Worm (Caenorhabditis elegans): ENCODE data around the gene sra-26.

Gene sra-26

ce11 chrII:6683663-6684285, 32.2 kb upstream of the sra-26 start, which contains the start of gene gyf-1 (continued):
- TF ChIP-seq unc-55 (GFP tag; optimal IDR thresholded peaks at IDR 0.05) = peak; percentile 43
- no peak for TF ChIP-seq nhr-21 (tag; optimal IDR thresholded peaks at IDR 0.05)
- no peak for TF ChIP-seq ztf-1 (GFP tag; conservative IDR thresholded peaks at IDR 0.05)
- TF ChIP-seq lin-13 (GFP tag; optimal IDR thresholded peaks at IDR 0.05) = no peak
- TF ChIP-seq ztf-11 (tag; optimal IDR thresholded peaks at IDR 0.05) = no peak
- peak; percentile 34 for TF ChIP-seq F13H6.1 (tag; optimal IDR thresholded peaks at IDR 0.05)
- no peak for TF ChIP-seq elt-1 (tag; optimal IDR thresholded peaks at IDR 0.05)
- TF ChIP-seq sma-3 (GFP tag; optimal IDR thresholded peaks at IDR 0.05) = no peak
- no peak for TF ChIP-seq ZK546.5 (tag; optimal IDR thresholded peaks at IDR 0.05)
- no peak for TF ChIP-seq sma-9 (GFP tag; optimal IDR thresholded peaks at IDR 0.05)
- TF ChIP-seq sma-9 (tag; optimal IDR thresholded peaks at IDR 0.05) = no peak
- no peak for TF ChIP-seq mab-5 (tag; optimal IDR thresholded peaks at IDR 0.05)
- TF ChIP-seq dmd-4 (tag; optimal IDR thresholded peaks at IDR 0.05) = no peak
- TF ChIP-seq alr-1 (tag; optimal IDR thresholded peaks at IDR 0.05) = no peak
- no peak for TF ChIP-seq nhr-23 (tag; optimal IDR thresholded peaks at IDR 0.05)
- TF ChIP-seq snpc-4 (tag; optimal IDR thresholded peaks at IDR 0.05) = peak; percentile 21
- TF ChIP-seq crh-2 (tag; optimal IDR thresholded peaks at IDR 0.05) = peak; percentile 61
- no peak for TF ChIP-seq nhr-12 (tag; optimal IDR thresholded peaks at IDR 0.05)
- TF ChIP-seq nhr-237 (tag; optimal IDR thresholded peaks at IDR 0.05) = no peak
- TF ChIP-seq nhr-129 (tag; optimal IDR thresholded peaks at IDR 0.05) = peak; percentile 31
- no peak for TF ChIP-seq blmp-1 (tag; optimal IDR thresholded peaks at IDR 0.05; ENCODE audit: insufficient read depth)
- TF ChIP-seq mbf-1 (tag; optimal IDR thresholded peaks at IDR 0.05) = no peak

DNA sequence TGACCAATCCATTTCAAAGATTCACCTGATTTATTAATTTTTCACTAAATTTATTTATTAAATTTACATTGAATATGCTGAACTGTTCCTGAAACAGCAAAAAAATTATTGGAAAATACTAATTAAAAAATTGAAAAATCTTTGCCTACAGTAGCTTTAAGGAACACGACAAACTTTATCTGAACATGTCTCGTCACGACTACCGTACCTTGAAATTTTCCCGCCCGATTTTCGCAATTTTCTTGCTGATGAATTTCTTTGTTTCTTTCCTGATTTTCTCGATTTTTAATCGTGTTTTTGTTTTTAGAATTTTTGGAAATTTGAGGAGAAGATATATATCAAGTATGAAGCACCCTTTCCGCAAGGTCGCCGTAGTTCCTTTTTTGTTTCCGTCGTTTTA, 31.3 kb upstream of the sra-26 start:
- TF ChIP-seq nhr-77 (tag; optimal IDR thresholded peaks at IDR 0.05) = no peak
- TF ChIP-seq lin-39 (tag; optimal IDR thresholded peaks at IDR 0.05) = no peak
- TF ChIP-seq gmeb-1 (tag; optimal IDR thresholded peaks at IDR 0.05) = no peak
- TF ChIP-seq mbf-1 (tag; optimal IDR thresholded peaks at IDR 0.05) = no peak
- TF ChIP-seq C34F6.9 (tag; optimal IDR thresholded peaks at IDR 0.05) = no peak
- TF ChIP-seq unc-55 (GFP tag; optimal IDR thresholded peaks at IDR 0.05) = no peak
- TF ChIP-seq nhr-21 (tag; optimal IDR thresholded peaks at IDR 0.05) = no peak
- no peak for TF ChIP-seq snpc-4 (tag; optimal IDR thresholded peaks at IDR 0.05)
- no peak for TF ChIP-seq unc-39 (tag; optimal IDR thresholded peaks at IDR 0.05)
- no peak for TF ChIP-seq lin-13 (GFP tag; optimal IDR thresholded peaks at IDR 0.05)
- TF ChIP-seq nhr-6 (tag; optimal IDR thresholded peaks at IDR 0.05) = no peak
- no peak for TF ChIP-seq nhr-237 (tag; optimal IDR thresholded peaks at IDR 0.05)
- TF ChIP-seq lin-11 (tag; optimal IDR thresholded peaks at IDR 0.05) = no peak
- TF ChIP-seq ztf-11 (tag; optimal IDR thresholded peaks at IDR 0.05) = no peak
- no peak for TF ChIP-seq blmp-1 (tag; optimal IDR thresholded peaks at IDR 0.05; ENCODE audit: insufficient read depth)
- TF ChIP-seq R02D3.7 (tag; optimal IDR thresholded peaks at IDR 0.05) = no peak
- no peak for TF ChIP-seq nhr-23 (tag; optimal IDR thresholded peaks at IDR 0.05)
- no peak for TF ChIP-seq Y55F3AM.14 (GFP tag; optimal IDR thresholded peaks at IDR 0.05)
- TF ChIP-seq nhr-12 (tag; optimal IDR thresholded peaks at IDR 0.05) = no peak
- TF ChIP-seq elt-1 (tag; optimal IDR thresholded peaks at IDR 0.05) = no peak

DNA sequence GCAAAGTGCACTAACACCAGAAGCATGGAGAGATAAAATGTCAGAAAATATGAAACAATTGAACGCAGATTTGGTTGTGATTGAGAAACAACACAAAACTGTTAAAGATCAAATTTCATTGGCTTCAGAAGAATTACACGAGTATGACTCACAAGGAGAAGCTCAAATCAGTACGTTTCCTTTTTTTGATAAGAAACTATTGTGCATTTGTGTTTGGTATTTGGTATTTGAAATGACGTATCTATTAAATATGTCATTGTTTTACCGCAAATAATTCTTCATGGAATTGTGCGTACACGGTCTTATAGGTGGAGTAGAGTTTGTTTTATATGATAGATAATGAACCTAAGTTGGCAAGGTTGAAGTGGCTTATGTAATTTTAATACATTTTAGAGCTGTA, 29.9 kb upstream of the sra-26 start:
- TF ChIP-seq elt-3 (tag; optimal IDR thresholded peaks at IDR 0.05) (no peak), ztf-1 (GFP tag; conservative IDR thresholded peaks at IDR 0.05) (no peak), nhr-129 (tag; optimal IDR thresholded peaks at IDR 0.05) (no peak), ceh-16 (tag; optimal IDR thresholded peaks at IDR 0.05) (no peak), ztf-11 (tag; optimal IDR thresholded peaks at IDR 0.05) (no peak), sma-9 (GFP tag; optimal IDR thresholded peaks at IDR 0.05) (peak; percentile 6), sma-9 (tag; optimal IDR thresholded peaks at IDR 0.05) (no peak), crh-2 (tag; optimal IDR thresholded peaks at IDR 0.05) (peak; percentile 13), nhr-11 (tag; optimal IDR thresholded peaks at IDR 0.05) (no peak), nhr-25 (tag; optimal IDR thresholded peaks at IDR 0.05) (no peak), fos-1 (tag; optimal IDR thresholded peaks at IDR 0.05) (peak; percentile 94)

DNA sequence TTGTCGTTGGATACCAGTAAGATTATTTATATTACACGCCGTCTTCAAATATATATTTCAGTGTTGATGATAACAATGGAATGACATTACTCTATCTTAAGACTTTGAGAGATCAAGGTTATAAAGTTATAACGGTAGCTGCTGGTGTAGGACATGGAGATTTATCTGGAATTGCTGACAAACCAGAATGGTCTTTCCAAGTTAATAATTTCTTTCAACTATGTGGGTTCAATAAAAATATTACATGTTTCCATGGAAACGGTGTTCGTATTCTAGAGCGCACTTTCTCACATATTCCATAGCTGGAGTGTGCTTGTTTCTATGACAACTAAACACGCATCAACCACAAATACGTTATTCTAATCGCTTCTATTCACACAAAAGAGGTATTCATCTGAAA, 28.1 kb upstream of the sra-26 start, which contains the start of gene ift-74:
TSS of gene ift-74 (plus strand) at position 301 of the 400 bp plus-strand sequence.
- TF ChIP-seq ama-1 (optimal IDR thresholded peaks at IDR 0.05) = no peak
- no peak for TF ChIP-seq ceh-82 (tag; optimal IDR thresholded peaks at IDR 0.05)
